Worm (Caenorhabditis elegans) whole organism, L1 larva: ENCODE data around the gene Y37B11A.3.
A peak's percentile ranks its signal among the peaks of the same experiment; 100 is the strongest.

Experiments
- C04F5.9 ChIP-seq: sonication (generic microtip); optimal IDR thresholded peaks from 2 replicates; lab custom pipeline; 2016; ENCODE audit warnings: missing genetic modification characterization, missing compliant biosample characterization
- C16A3.4 ChIP-seq: fragments of 150-350 bp; optimal IDR thresholded peaks from 2 replicates; lab custom pipeline; 2014; ENCODE audit warnings: missing biosample characterization, missing genetic modification characterization
- C34B4.2 ChIP-seq: sonication (generic microtip); optimal IDR thresholded peaks from 2 replicates; lab custom pipeline; 2017; ENCODE audit warnings: mild to moderate bottlenecking, missing genetic modification characterization, missing compliant biosample characterization
- Y116A8C.19 ChIP-seq: sonication (generic microtip); optimal IDR thresholded peaks from 2 replicates; lab custom pipeline; 2016; ENCODE audit warnings: missing compliant biosample characterization, missing genetic modification characterization, borderline replicate concordance
- aly-2 ChIP-seq: fragments of 150-350 bp; optimal IDR thresholded peaks from 2 replicates; lab custom pipeline; 2014; ENCODE audit warnings: missing biosample characterization, missing genetic modification characterization
- dpl-1 ChIP-seq, 3 experiments: fragments of 150-350 bp in 2 of 3; sonication (generic microtip) in 1 of 3; optimal IDR thresholded peaks; 2 replicates each; lab custom pipeline; 2014 to 2017; ENCODE audit warnings: missing biosample characterization in 3 of 3, missing genetic modification characterization in 3 of 3, missing genetic modification reagents in 3 of 3
- dsc-1 ChIP-seq: sonication (generic microtip); optimal IDR thresholded peaks from 2 replicates; lab custom pipeline; 2016; ENCODE audit warnings: mild to moderate bottlenecking, missing genetic modification characterization, missing compliant biosample characterization
- efl-1 ChIP-seq, 4 experiments: fragments of 150-350 bp; optimal IDR thresholded peaks in 3 of 4; peaks in 1 of 4; 1 replicate in 1 of 4; 2 replicates in 3 of 4; lab custom pipeline; 2014; ENCODE audit warnings: missing biosample characterization in 2 of 4, missing genetic modification characterization in 2 of 4, missing genetic modification reagents in 2 of 4
- efl-3 ChIP-seq: fragments of 200-800 bp; sonication (Bioruptor generic); optimal IDR thresholded peaks from 2 replicates; lab custom pipeline; 2018; ENCODE audit warnings: mild to moderate bottlenecking, missing genetic modification characterization, missing compliant biosample characterization
- elt-3 ChIP-seq, 6 experiments: fragments of 150-350 bp in 1 of 6; sonication (generic microtip); optimal IDR thresholded peaks; 2 replicates each; lab custom pipeline; 2017 to 2018; ENCODE audit warnings: missing biosample characterization in 6 of 6, missing genetic modification characterization in 6 of 6, inconsistent platforms in 1 of 6
- ets-5 ChIP-seq: fragments of 200-800 bp; sonication (Bioruptor generic); IDR thresholded peaks from 2 replicates; pipeline ENCODE4 v1.3.6; 2022; ENCODE audit warnings: missing genetic modification characterization, missing compliant biosample characterization
- fkh-4 ChIP-seq: sonication (generic microtip); optimal IDR thresholded peaks from 2 replicates; lab custom pipeline; 2016; ENCODE audit warnings: missing compliant biosample characterization, missing genetic modification characterization, borderline replicate concordance
- lin-13 ChIP-seq: fragments of 150-350 bp; optimal IDR thresholded peaks from 2 replicates; lab custom pipeline; 2014; ENCODE audit warnings: missing biosample characterization, missing genetic modification reagents, missing genetic modification characterization
- lin-14 ChIP-seq: fragments of 200-800 bp; sonication (Bioruptor generic); optimal IDR thresholded peaks from 2 replicates; lab custom pipeline; 2018; ENCODE audit warnings: mild to moderate bottlenecking, missing genetic modification characterization, moderate library complexity, missing compliant biosample characterization
- lin-15B ChIP-seq: fragments of 150-350 bp; sonication (generic microtip); optimal IDR thresholded peaks from 3 replicates; lab custom pipeline; 2014; ENCODE audit warnings: missing biosample characterization, missing genetic modification characterization
- lin-35 ChIP-seq, 2 experiments: fragments of 150-350 bp; optimal IDR thresholded peaks; 2 replicates each; lab custom pipeline; 2014; ENCODE audit warnings: missing biosample characterization in 2 of 2, missing genetic modification characterization in 2 of 2, missing genetic modification reagents in 2 of 2
- mdl-1 ChIP-seq, 2 experiments: fragments of 150-350 bp; optimal IDR thresholded peaks; 2 replicates each; lab custom pipeline; 2014 to 2017; ENCODE audit warnings: missing biosample characterization in 2 of 2, missing genetic modification characterization in 2 of 2, inconsistent platforms in 1 of 2
- mef-2 ChIP-seq: fragments of 150-350 bp; optimal IDR thresholded peaks from 2 replicates; lab custom pipeline; 2014; ENCODE audit warnings: missing biosample characterization, missing genetic modification characterization
- nhr-12 ChIP-seq: sonication (generic microtip); optimal IDR thresholded peaks from 2 replicates; lab custom pipeline; 2017; ENCODE audit warnings: missing biosample characterization, missing genetic modification characterization
- nhr-19 ChIP-seq: fragments of 200-800 bp; sonication (Bioruptor generic); conservative IDR thresholded peaks from 2 replicates; pipeline ENCODE4 v1.3.6; 2022; ENCODE audit warnings: missing genetic modification characterization, missing compliant biosample characterization
- nhr-28 ChIP-seq: fragments of 150-350 bp; optimal IDR thresholded peaks from 2 replicates; lab custom pipeline; 2014; ENCODE audit warnings: missing biosample characterization, missing genetic modification characterization
- nhr-47 ChIP-seq: sonication (generic microtip); optimal IDR thresholded peaks from 2 replicates; lab custom pipeline; 2016; ENCODE audit warnings: mild to moderate bottlenecking, missing genetic modification characterization, moderate library complexity, missing compliant biosample characterization
- nhr-71 ChIP-seq: sonication (generic microtip); optimal IDR thresholded peaks from 2 replicates; lab custom pipeline; 2016; ENCODE audit warnings: mild to moderate bottlenecking, missing genetic modification characterization, moderate library complexity, missing compliant biosample characterization
- nhr-76 ChIP-seq: sonication (generic microtip); optimal IDR thresholded peaks from 2 replicates; lab custom pipeline; 2017; ENCODE audit warnings: missing biosample characterization, missing genetic modification characterization
- nhr-84 ChIP-seq: sonication (generic microtip); optimal IDR thresholded peaks from 2 replicates; lab custom pipeline; 2017; ENCODE audit warnings: missing biosample characterization, missing genetic modification characterization
- nhr-85 ChIP-seq: sonication (generic microtip); peaks from one replicate; lab custom pipeline; 2016; ENCODE audit warnings: missing genetic modification characterization, inconsistent platforms, missing compliant biosample characterization
- rnt-1 ChIP-seq: sonication (generic microtip); optimal IDR thresholded peaks from 2 replicates; lab custom pipeline; 2016; ENCODE audit warnings: mild to moderate bottlenecking, missing genetic modification characterization, moderate library complexity, missing compliant biosample characterization
- skn-1 ChIP-seq: fragments of 150-350 bp; optimal IDR thresholded peaks from 2 replicates; lab custom pipeline; 2014; ENCODE audit warnings: missing biosample characterization, missing genetic modification characterization
- sptf-1 ChIP-seq: fragments of 150-350 bp; optimal IDR thresholded peaks from 2 replicates; lab custom pipeline; 2014; ENCODE audit warnings: missing biosample characterization, missing genetic modification characterization
- unc-30 ChIP-seq: sonication (generic microtip); optimal IDR thresholded peaks from 2 replicates; lab custom pipeline; 2017; ENCODE audit warnings: missing biosample characterization, missing genetic modification characterization
- unc-86 ChIP-seq: sonication (generic microtip); optimal IDR thresholded peaks from 2 replicates; lab custom pipeline; 2016; ENCODE audit warnings: missing genetic modification characterization, missing compliant biosample characterization
- unc-98 ChIP-seq: fragments of 200-800 bp; sonication (Bioruptor generic); IDR thresholded peaks from 2 replicates; pipeline ENCODE4 v1.3.6; 2022; ENCODE audit warnings: missing genetic modification characterization, missing compliant biosample characterization
- ztf-4 ChIP-seq: fragments of 150-350 bp; optimal IDR thresholded peaks from 2 replicates; lab custom pipeline; 2014; ENCODE audit warnings: missing biosample characterization, missing genetic modification characterization

Gene Y37B11A.3

DNA sequence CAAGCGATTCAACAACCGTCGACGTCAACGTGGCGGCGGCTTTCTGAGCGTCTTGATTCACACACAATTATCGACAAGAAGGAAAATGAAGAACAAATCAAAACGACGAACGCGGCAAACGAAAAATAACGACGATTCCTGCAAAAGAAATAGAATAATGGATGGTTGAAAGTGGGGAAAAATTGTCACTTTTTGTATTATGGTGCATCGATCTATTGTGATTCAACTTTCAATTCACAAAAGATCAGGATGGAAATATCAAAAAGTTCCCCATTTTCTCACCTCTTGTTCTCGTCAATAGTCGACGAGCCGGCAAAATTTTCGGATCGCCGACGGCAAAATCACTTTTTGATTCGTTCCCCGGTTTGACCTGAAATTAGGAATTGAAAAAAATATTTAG, 48.3 kb upstream of the Y37B11A.3 start, which contains the start of the genes R12B2.13 and mdt-15:
Gene R12B2.13, minus strand, starts transcription at position 101 of the 400 bp plus-strand sequence.
Gene mdt-15, minus strand, starts transcription at position 376 of the 400 bp plus-strand sequence.
- TF ChIP-seq nhr-28 (tag; lab: Kevin White, UChicago): no peak

ce11 chrIII:5832442-5832841, 47.3 kb upstream of the Y37B11A.3 start:
- TF ChIP-seq efl-1 (optimal IDR thresholded peaks at IDR 0.05; lab: Kevin White, UChicago) (no peak), efl-1 (GFP tag; optimal IDR thresholded peaks at IDR 0.05 in 1 of 2; lab: Kevin White, UChicago) (peak in 1 of 2 experiments; percentile 75), mdl-1 (tag; optimal IDR thresholded peaks at IDR 0.05; lab: Kevin White, UChicago) (no peak)

- no peak for TF ChIP-seq ztf-4 (tag; lab: Kevin White, UChicago)
- TF ChIP-seq Y116A8C.19 (tag; lab: Kevin White, UChicago): no peak
- no peak for TF ChIP-seq C04F5.9
- TF ChIP-seq C34B4.2 (tag; lab: Kevin White, UChicago): no peak
- no peak for TF ChIP-seq aly-2 (tag; lab: Kevin White, UChicago)
- no peak for TF ChIP-seq fkh-4 (tag; lab: Kevin White, UChicago)
- TF ChIP-seq nhr-12: no peak
- no peak for TF ChIP-seq ets-5 (GFP tag; lab: Robert Waterston, UW)
Observed at ce11 chrIII:5828065-5828464, 42.9 kb upstream of the Y37B11A.3 start.

- TF ChIP-seq dpl-1 (GFP tag; optimal IDR thresholded peaks at IDR 0.05; lab: Kevin White, UChicago): peak in 1 of 3 experiments; percentile 20
- TF ChIP-seq nhr-76 (tag; lab: Kevin White, UChicago): no peak
- no peak for TF ChIP-seq fkh-4 (tag; lab: Kevin White, UChicago)
- no peak for TF ChIP-seq C16A3.4 (tag; lab: Kevin White, UChicago)
- no peak for TF ChIP-seq unc-98 (GFP tag; lab: Robert Waterston, UW)
- TF ChIP-seq efl-3 (GFP tag; lab: Kevin White, UChicago): no peak
- no peak for TF ChIP-seq mef-2 (tag; lab: Kevin White, UChicago)
- no peak for TF ChIP-seq elt-3 (tag; optimal IDR thresholded peaks at IDR 0.05; lab: Kevin White, UChicago)
- TF ChIP-seq nhr-84 (tag; lab: Kevin White, UChicago): no peak
- peak; percentile 5 for TF ChIP-seq nhr-47 (tag; lab: Kevin White, UChicago)
- TF ChIP-seq lin-13 (GFP tag; lab: Kevin White, UChicago): no peak
- TF ChIP-seq nhr-19: no peak
- no peak for TF ChIP-seq lin-15B (tag; lab: Kevin White, UChicago)
- no peak for TF ChIP-seq nhr-85 (tag; lab: Kevin White, UChicago)
- TF ChIP-seq sptf-1 (tag; lab: Kevin White, UChicago): no peak
- peak; percentile 19 for TF ChIP-seq nhr-71 (tag; lab: Kevin White, UChicago)
- TF ChIP-seq unc-30: no peak
- TF ChIP-seq nhr-28 (tag; lab: Kevin White, UChicago): no peak
- TF ChIP-seq skn-1 (tag; lab: Kevin White, UChicago): no peak
- TF ChIP-seq Y116A8C.19 (tag; lab: Kevin White, UChicago): no peak
- no peak for TF ChIP-seq lin-35 (GFP tag; optimal IDR thresholded peaks at IDR 0.05; lab: Kevin White, UChicago)
- TF ChIP-seq aly-2 (tag; lab: Kevin White, UChicago): no peak
- peak; percentile 82 for TF ChIP-seq lin-14 (GFP tag; lab: Kevin White, UChicago)
- no peak for TF ChIP-seq nhr-12
Observed at ce11 chrIII:5826895-5827437, 41.8 kb upstream of the Y37B11A.3 start.

- TF ChIP-seq rnt-1 (no peak), dsc-1 (peak; percentile 85), lin-15B (tag; lab: Kevin White, UChicago) (no peak), fkh-4 (tag; lab: Kevin White, UChicago) (peak; percentile 34), lin-14 (GFP tag; lab: Kevin White, UChicago) (peak; percentile 58), unc-86 (peak; percentile 72)
Observed at ce11 chrIII:5824450-5824972, 39.4 kb upstream of the Y37B11A.3 start.
